Fruit fly (Drosophila melanogaster): ENCODE results near the gene RluA-2.

RluA-2 gene

DNA sequence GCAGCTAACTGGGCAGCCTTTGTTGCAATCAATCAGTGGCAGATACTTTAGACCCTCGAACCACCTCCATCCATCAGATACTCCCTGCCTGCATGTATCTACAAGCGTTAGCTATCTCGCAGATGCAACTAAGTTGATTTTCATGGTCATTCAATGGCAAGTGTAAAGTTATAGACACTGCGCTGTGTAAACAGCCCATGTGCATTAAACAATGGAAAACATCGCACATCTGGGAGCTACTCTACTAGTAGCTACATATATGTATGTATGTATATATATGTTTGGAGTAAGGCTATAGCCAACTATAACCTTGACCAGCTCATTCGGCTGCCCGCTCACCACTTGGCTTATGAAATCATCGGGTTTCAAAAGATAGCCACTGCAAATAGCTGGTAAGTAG lies 6.7 kb upstream of the RluA-2 start:
- TF ChIP-seq CG17801 (GFP tag; optimal IDR thresholded peaks at IDR 0.05; ENCODE audit: partially characterized antibody) = no peak

DNA sequence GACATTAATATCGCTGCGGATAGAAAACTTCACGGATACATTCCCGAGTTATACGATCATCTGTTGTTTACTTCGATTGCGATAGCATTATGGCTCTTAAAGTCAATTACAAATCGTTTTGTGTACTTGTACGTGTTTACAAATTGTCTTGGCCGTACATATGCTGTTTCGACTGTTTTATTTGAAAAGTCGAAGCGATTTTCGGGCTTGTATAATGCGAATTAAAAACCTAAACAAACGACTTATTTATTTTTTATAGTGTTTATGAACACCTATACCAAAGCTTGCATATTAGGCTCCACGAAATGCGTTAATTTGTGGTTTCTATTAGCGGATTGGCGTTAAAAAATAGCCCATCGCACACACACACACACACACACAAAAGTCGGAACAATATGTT lies 4.6 kb upstream of the RluA-2 start:
- TF ChIP-seq CG17801 (GFP tag; optimal IDR thresholded peaks at IDR 0.05; ENCODE audit: partially characterized antibody) = no peak

DNA sequence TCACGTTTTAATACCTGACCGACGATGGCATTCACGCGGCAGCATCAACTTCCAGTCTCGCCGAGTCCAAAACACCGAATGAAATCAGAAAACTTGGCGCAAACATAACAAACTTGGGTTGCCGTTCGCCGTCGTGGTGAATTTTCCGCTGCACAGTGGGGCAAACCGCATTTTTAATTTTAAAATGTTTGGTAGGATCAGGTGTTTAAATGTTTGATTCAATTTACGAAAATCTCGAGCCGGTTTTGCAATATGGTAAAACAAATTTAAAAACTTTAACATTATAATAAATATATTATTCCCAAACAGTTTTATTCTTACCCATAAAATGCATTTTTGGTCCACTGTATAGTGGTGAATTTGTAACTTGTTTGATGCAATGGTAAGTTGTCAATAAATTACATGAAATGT lies 2.6 kb upstream of the RluA-2 start, which contains the start of gene RluA-1:
Gene RluA-1 (minus strand): TSS at position 82 of the 411 bp plus-strand sequence.
- peak; percentile 72 for TF ChIP-seq CG17801 (GFP tag; optimal IDR thresholded peaks at IDR 0.05; ENCODE audit: partially characterized antibody)

DNA sequence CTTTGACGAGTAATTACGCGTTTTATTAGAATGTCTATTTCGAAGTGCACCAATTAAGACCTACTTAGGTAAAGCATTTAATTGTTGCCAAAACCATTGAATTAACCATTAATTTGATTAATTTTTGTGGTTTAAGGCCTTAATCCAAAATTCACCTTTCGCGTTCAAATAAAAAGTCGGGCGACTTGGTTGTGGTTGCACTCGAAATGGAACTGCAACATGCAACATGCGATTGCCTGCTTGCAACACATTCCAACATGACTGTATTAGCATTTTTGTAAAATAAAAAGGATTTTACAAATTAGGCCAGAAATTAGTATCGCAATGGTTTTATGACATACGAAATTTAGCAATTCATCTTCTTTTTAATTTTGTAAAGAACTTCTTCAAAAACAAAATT lies 2.1 kb upstream of the RluA-2 start:
- TF ChIP-seq CG17801 (GFP tag; optimal IDR thresholded peaks at IDR 0.05; ENCODE audit: partially characterized antibody) = no peak

DNA sequence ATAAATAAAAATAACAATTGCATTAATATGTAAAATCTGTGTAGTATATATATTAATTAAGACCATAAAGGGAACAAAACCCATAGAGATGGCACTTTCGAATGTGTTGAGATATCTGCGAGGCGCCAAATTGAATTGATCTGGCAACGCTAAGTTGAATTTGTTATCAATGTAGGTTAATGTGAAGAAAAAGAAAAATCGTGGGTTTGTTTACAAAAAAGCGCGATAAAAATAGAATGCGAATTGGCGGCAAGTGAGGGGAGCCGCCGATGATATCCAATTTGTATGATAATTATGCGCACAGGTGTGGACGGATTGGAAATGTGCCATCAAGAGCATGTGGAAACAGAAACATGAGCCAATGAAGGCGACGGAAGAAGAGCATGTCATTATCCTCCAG lies 3.0 kb downstream of the RluA-2 start:
- TF ChIP-seq CG17801 (GFP tag; optimal IDR thresholded peaks at IDR 0.05; ENCODE audit: partially characterized antibody) = peak; percentile 11

DNA sequence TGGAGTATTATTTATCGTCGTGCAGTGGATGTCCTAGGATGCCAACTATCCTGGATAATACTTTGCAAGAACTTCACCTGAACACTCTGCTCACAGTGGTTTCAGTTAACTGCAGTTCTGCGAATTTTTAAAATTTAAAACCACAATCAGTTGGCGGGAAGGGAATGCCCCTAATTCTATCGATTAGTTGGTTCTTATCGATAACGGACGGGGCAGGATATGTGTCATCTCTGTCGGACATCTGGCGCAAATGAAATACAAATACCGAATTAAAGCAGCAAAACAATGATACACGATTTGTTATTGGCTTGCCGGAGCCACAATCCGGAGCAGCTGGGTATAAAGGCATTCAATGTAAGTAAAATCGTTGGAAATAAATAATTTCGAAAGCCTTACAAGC lies 6.2 kb downstream of the RluA-2 start, which contains the start of gene Grip75:
Gene Grip75 (plus strand): TSS at position 223 of the 400 bp plus-strand sequence.
- TF ChIP-seq CG17801 (GFP tag; optimal IDR thresholded peaks at IDR 0.05; ENCODE audit: partially characterized antibody) = no peak

DNA sequence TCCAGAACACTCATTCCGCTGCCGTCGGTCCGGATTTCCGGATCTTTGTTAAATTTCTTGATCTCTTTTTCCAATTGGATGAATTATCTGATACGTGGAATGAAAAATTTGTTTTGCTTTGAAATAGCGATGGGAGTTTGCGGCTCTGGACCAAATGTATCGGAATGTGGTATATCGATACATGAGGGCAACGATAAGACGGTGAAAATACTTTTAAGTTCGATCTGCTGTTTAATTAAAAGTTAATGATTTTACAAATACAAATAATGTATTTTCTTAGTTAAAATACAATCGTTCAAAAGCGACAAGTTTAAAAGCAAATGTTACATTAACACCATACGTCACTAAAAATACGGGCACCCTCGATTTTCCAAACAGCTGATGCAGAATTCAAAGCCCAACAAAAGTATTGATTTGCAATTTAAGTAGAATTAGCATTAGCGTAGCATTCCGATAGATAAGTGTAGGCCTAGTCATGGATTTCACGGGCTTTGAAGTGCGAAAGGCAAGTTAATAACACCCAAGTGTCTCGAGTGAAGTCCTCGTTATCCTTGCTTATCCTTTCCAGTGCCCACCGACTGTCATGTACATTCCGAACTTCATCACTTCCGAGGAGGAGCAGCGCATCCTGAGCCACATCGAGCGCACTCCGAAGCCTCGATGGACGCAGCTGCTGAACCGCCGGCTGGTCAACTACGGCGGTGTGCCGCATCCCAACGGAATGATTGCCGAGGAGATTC lies 11.8 kb downstream of the RluA-2 start, which contains the start of the genes Cog4 and CG6144:
Gene Cog4 (minus strand): TSS at position 139 of the 740 bp plus-strand sequence.
Gene CG6144 (plus strand): TSS at position 211 of the 740 bp plus-strand sequence.
- TF ChIP-seq CG17801 (GFP tag; optimal IDR thresholded peaks at IDR 0.05; ENCODE audit: partially characterized antibody) = peak; percentile 32

DNA sequence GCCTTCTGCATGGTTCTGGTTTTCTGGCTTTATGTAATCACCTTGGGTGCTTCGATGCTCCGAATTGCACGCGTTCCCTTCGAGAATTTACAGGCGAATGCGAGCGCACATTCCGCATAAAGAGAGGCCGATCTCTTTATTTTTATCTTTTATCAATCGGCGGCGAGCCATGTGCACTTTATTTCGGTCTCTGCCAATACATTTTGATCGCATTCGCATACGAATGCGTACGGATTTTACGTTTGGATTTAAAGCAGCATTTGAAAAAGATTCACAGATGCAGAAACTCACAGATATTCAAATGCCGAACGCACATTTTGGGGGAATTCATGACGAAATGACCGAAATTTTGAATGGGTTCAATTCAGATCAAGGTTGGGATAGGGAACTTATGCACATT lies 14.5 kb downstream of the RluA-2 start, which contains the start of gene CG13144:
Gene CG13144 (minus strand): TSS at position 101 of the 400 bp plus-strand sequence.
- no peak for TF ChIP-seq CG17801 (GFP tag; optimal IDR thresholded peaks at IDR 0.05; ENCODE audit: partially characterized antibody)

DNA sequence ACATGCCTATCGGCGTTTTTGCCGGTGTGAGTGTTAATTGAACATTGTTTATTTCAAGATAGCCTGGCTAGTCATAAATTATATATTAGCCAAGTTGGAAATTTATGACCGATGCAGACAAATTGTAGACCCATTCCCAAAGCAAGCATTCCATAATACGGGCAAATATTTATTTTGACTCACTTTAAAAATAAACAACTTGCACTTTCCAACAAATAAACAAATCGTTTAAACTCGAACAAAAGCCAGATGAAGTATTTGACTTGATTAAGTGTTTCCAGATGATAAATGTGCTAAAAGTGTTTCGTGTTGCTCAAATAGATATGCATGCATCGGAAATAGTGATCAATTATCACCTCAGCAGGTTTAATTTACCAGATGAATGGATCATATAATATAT lies 18.6 kb downstream of the RluA-2 start:
- TF ChIP-seq CG17801 (GFP tag; optimal IDR thresholded peaks at IDR 0.05; ENCODE audit: partially characterized antibody) = no peak

DNA sequence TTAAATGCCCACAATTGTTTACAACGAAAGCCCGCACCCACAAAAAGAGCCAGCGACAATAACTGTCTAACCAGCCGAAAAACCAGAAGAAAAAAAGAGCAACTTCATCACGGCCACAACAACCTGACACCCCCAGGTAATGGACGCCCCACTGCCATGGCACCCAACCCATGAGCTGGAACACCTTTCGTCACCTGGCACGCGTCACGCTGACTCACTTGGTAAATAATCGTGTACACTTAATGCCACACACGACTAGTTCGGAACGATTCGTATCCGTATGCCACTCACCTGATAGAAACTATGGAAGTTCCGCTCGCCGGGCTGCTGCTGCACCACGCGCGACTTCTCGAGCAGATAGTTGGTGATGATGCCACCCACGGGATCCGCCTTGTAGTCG lies 19.5 kb downstream of the RluA-2 start:
- no peak for TF ChIP-seq CG17801 (GFP tag; optimal IDR thresholded peaks at IDR 0.05; ENCODE audit: partially characterized antibody)

DNA sequence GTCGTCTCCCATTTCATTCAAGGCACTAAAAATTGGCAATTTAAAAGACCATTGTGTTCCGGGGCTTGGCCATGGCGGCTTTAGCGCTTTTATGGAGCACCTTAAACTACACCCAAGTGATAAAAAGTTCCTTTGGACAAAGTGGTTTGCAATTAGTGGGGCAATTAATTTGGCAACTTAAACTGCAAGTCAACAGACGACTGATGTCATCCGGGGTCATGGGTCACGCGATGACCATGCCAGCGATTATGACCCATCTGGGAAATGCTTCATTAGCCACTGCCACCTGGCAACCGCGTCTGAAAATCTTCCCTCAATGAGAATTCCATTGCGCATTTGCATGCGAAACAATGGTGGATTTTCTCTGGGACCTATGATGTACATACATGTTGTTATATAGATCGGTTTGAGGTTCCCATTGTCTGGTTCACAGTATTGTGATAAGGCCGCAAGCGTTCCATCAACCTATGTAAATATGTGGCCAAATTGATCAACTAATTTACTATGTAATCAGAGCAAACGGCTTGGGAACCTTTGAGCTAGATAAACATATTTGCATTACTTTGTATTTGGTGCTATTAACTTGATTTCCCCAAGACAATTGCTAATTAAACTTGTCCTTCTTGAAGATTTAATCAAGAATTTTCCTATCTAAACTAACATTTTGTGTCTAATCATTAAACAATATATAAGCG lies 20.4 kb downstream of the RluA-2 start:
- TF ChIP-seq CG17801 (GFP tag; optimal IDR thresholded peaks at IDR 0.05; ENCODE audit: partially characterized antibody) = no peak

DNA sequence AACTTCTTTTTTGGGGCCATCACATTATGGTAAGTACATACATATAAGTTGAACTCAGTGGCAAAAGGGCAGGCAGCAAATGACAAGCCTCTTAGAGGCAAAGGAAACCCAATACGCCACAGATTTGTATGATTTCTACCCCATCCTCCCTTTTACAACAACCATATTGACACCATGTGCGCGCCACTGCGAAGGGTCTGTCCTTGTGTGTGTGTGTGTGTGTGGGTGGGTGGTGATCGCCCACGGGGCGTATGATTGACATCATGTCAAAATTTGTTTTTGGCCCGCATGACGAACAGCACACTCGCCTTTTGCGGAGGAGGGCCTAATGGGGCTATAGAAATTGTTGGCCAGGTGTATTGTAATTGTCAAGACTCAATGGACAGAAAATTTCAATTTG lies 22.7 kb downstream of the RluA-2 start:
- TF ChIP-seq CG17801 (GFP tag; optimal IDR thresholded peaks at IDR 0.05; ENCODE audit: partially characterized antibody) = no peak

DNA sequence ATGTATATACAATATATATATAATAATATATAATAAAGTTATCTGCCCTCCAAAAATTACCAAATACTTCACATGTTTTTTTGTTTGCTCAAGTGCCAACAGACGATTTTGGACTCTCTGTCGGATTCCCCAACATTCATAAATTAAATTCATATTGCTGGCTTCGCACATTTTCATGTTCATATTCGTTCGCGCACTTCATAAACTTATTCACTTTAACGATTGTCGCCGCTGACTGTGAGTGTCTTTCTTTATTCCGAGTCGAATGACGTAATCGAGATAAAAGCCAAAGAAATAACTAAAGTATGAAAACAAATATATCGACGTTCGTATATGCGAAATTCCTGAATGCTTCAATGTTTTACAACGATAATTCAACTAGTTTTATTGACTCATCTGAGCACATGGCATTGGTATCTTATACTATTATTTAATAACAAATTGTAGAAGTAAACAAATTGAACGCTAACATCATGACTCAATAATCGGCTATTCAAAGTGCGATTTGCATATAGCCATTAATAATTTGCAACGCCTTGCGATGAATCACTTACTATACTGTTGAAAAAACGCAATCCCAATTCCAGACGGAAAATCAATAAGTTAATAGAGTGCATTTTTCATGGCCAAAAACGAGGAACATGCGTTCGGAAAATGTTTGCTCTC lies 23.6 kb downstream of the RluA-2 start:
- no peak for TF ChIP-seq CG17801 (GFP tag; optimal IDR thresholded peaks at IDR 0.05; ENCODE audit: partially characterized antibody)

DNA sequence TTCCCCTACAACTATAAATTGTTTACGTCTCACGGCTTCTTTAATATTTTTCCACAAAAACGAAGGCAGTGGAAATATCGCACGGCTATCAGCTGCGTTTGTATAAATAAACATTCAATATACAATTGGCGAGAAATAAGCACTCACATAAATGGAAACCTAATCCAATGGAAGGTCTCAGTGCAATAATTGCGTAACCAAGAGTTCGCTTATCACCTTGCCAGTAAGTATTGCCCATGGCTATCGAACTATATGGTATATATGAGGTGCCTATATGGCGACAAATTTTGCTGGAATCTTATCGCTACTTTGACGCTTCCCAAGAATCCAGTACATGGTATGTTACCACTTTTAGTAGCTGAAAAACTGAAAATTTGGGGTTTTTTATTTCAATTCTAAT lies 25.4 kb downstream of the RluA-2 start:
- no peak for TF ChIP-seq CG17801 (GFP tag; optimal IDR thresholded peaks at IDR 0.05; ENCODE audit: partially characterized antibody)

DNA sequence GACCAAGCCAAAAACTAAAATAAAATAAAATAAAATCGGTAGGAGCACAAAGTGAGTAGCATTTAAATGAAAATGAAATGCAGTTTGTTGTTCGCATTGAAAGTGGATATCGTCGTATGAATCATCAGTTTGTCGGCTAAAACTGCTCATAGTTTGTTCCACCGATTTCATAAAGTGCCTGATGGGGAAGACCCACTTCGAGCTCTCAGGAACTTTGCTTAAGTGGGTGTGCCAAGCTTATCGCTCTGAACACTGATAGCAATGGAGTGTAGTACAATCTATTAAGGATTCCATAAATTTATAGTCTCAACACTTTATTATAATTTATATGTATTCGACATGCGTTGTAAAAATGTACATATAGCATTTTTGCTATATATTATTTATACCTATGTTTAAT lies 26.0 kb downstream of the RluA-2 start:
- no peak for TF ChIP-seq CG17801 (GFP tag; optimal IDR thresholded peaks at IDR 0.05; ENCODE audit: partially characterized antibody)

All from ovary, adult (tissue).